Worm (Caenorhabditis elegans) whole organism, young adult: Measurements from ENCODE around the gene W03C9.6.
A peak's percentile ranks its signal among the peaks of the same experiment; 100 is the strongest.

ENCODE experiments used
- B0261.1 ChIP-seq: sonication (generic microtip); optimal IDR thresholded peaks from 2 replicates; lab custom pipeline; 2016; ENCODE audit warnings: mild to moderate bottlenecking, missing genetic modification characterization, moderate library complexity, missing compliant biosample characterization
- B0336.3 ChIP-seq: fragments of 200-800 bp; sonication (Bioruptor generic); IDR thresholded peaks from 2 replicates; pipeline ENCODE4 v1.3.6; 2022; ENCODE audit warnings: missing genetic modification characterization, missing compliant biosample characterization
- D2030.7 ChIP-seq: fragments of 200-800 bp; sonication (Bioruptor generic); IDR thresholded peaks from 2 replicates; pipeline ENCODE4 v1.3.6; 2022; ENCODE audit warnings: missing genetic modification reagents, missing genetic modification characterization, missing compliant biosample characterization
- F10E7.11 ChIP-seq: sonication (generic microtip); optimal IDR thresholded peaks from 2 replicates; lab custom pipeline; 2017; ENCODE audit warnings: mild to moderate bottlenecking, missing genetic modification characterization, moderate library complexity, missing compliant biosample characterization
- F23B12.7 ChIP-seq: sonication (generic microtip); optimal IDR thresholded peaks from 2 replicates; lab custom pipeline; 2017; ENCODE audit warnings: missing genetic modification characterization, mild to moderate bottlenecking, missing compliant biosample characterization, antibody characterized with exemption, moderate library complexity; ENCODE audit not compliant: insufficient read depth
- F39B2.1 ChIP-seq: fragments of 200-800 bp; sonication (Bioruptor generic); IDR thresholded peaks from 2 replicates; pipeline ENCODE4 v1.3.6; 2022; ENCODE audit warnings: missing genetic modification reagents, missing genetic modification characterization, missing compliant biosample characterization
- F49E8.2 ChIP-seq: sonication (generic microtip); optimal IDR thresholded peaks from 3 replicates; lab custom pipeline; 2017; ENCODE audit warnings: missing genetic modification characterization, mild to moderate bottlenecking, missing compliant biosample characterization, antibody characterized with exemption, moderate library complexity; ENCODE audit not compliant: insufficient read depth
- F52B5.7 ChIP-seq: sonication (generic microtip); optimal IDR thresholded peaks from 2 replicates; lab custom pipeline; 2016; ENCODE audit warnings: mild to moderate bottlenecking, missing genetic modification characterization, missing compliant biosample characterization
- F55B11.4 ChIP-seq: sonication (generic microtip); optimal IDR thresholded peaks from 2 replicates; lab custom pipeline; 2016; ENCODE audit warnings: missing compliant biosample characterization, missing genetic modification characterization, borderline replicate concordance; ENCODE audit not compliant: insufficient read depth
- F57C9.4 ChIP-seq: sonication (generic microtip); optimal IDR thresholded peaks from 2 replicates; lab custom pipeline; 2017; ENCODE audit warnings: mild to moderate bottlenecking, missing genetic modification characterization, missing compliant biosample characterization
- K11D2.4 ChIP-seq: fragments of 200-800 bp; sonication (Bioruptor generic); IDR thresholded peaks from 2 replicates; pipeline ENCODE4 v1.3.6; 2022; ENCODE audit warnings: missing genetic modification reagents, missing genetic modification characterization, missing compliant biosample characterization
- T26A5.8 ChIP-seq: sonication (generic microtip); optimal IDR thresholded peaks from 2 replicates; lab custom pipeline; 2016; ENCODE audit warnings: missing genetic modification characterization, missing compliant biosample characterization
- Y56A3A.18 ChIP-seq: fragments of 200-800 bp; sonication (Bioruptor generic); IDR thresholded peaks from 2 replicates; pipeline ENCODE4 v1.3.6; 2022; ENCODE audit warnings: missing genetic modification reagents, missing genetic modification characterization, missing compliant biosample characterization
- Y95B8A.8 ChIP-seq: fragments of 200-800 bp; sonication (Bioruptor generic); IDR thresholded peaks from 2 replicates; pipeline ENCODE4 v1.3.6; 2022; ENCODE audit warnings: missing genetic modification reagents, missing genetic modification characterization, missing compliant biosample characterization
- aptf-2 ChIP-seq: fragments of 200-800 bp; sonication (Bioruptor generic); conservative IDR thresholded peaks from 2 replicates; pipeline ENCODE4 v1.3.6; 2022; ENCODE audit warnings: missing genetic modification reagents, missing genetic modification characterization, missing compliant biosample characterization
- atf-7 ChIP-seq: sonication (generic microtip); optimal IDR thresholded peaks from 2 replicates; lab custom pipeline; 2017; ENCODE audit warnings: mild to moderate bottlenecking, missing genetic modification characterization, missing compliant biosample characterization
- attf-3 ChIP-seq: fragments of 200-800 bp; sonication (Bioruptor generic); conservative IDR thresholded peaks from 2 replicates; pipeline ENCODE4 v1.3.6; 2022; ENCODE audit warnings: missing genetic modification reagents, missing genetic modification characterization, missing compliant biosample characterization
- attf-6 ChIP-seq: fragments of 200-800 bp; sonication (Bioruptor generic); IDR thresholded peaks from 2 replicates; pipeline ENCODE4 v1.3.6; 2022; ENCODE audit warnings: missing genetic modification reagents, missing genetic modification characterization, missing compliant biosample characterization
- cebp-2 ChIP-seq: fragments of 200-800 bp; sonication (Bioruptor generic); IDR thresholded peaks from 2 replicates; pipeline ENCODE4 v1.3.6; 2022; ENCODE audit warnings: missing genetic modification characterization, missing compliant biosample characterization
- ceh-100 ChIP-seq: fragments of 200-800 bp; sonication (Bioruptor generic); IDR thresholded peaks from 2 replicates; pipeline ENCODE4 v1.3.6; 2022; ENCODE audit warnings: missing genetic modification reagents, missing genetic modification characterization, missing compliant biosample characterization
- dpff-1 ChIP-seq: sonication (generic microtip); optimal IDR thresholded peaks from 2 replicates; lab custom pipeline; 2017; ENCODE audit warnings: mild to moderate bottlenecking, missing genetic modification characterization, missing compliant biosample characterization
- egl-18 ChIP-seq: fragments of 200-800 bp; sonication (Bioruptor generic); IDR thresholded peaks from 2 replicates; pipeline ENCODE4 v1.3.6; 2022; ENCODE audit warnings: missing genetic modification reagents, missing genetic modification characterization, missing compliant biosample characterization
- egl-44 ChIP-seq: fragments of 200-800 bp; sonication (Bioruptor generic); IDR thresholded peaks from 2 replicates; pipeline ENCODE4 v1.3.6; 2022; ENCODE audit warnings: missing genetic modification reagents, missing genetic modification characterization, missing compliant biosample characterization
- him-1 ChIP-seq: sonication (generic microtip); optimal IDR thresholded peaks from 2 replicates; lab custom pipeline; 2016; ENCODE audit warnings: missing genotype, missing genetic modification reagents, missing genetic modification characterization, missing compliant biosample characterization
- hrde-1 ChIP-seq: sonication (generic microtip); optimal IDR thresholded peaks from 2 replicates; lab custom pipeline; 2016; ENCODE audit warnings: missing genetic modification characterization, mild to moderate bottlenecking, missing compliant biosample characterization, moderate library complexity, missing genotype, missing genetic modification reagents, borderline replicate concordance
- lag-1 ChIP-seq: fragments of 200-800 bp; sonication (Bioruptor generic); IDR thresholded peaks from 2 replicates; pipeline ENCODE4 v1.3.6; 2022; ENCODE audit warnings: missing genetic modification reagents, missing genetic modification characterization, missing compliant biosample characterization
- let-607 ChIP-seq, 2 experiments: fragments of 200-800 bp in 1 of 2; sonication (Bioruptor generic) in 1 of 2; sonication (generic microtip) in 1 of 2; optimal IDR thresholded peaks; 2 replicates each; lab custom pipeline; 2016 to 2018; ENCODE audit warnings: mild to moderate bottlenecking in 2 of 2, missing compliant biosample characterization in 2 of 2, missing genetic modification characterization in 2 of 2, moderate library complexity in 2 of 2, missing genotype in 1 of 2
- lin-26 ChIP-seq: fragments of 200-800 bp; sonication (Bioruptor generic); IDR thresholded peaks from 2 replicates; pipeline ENCODE4 v1.3.6; 2022; ENCODE audit warnings: missing genetic modification reagents, missing genetic modification characterization, missing compliant biosample characterization
- lin-40 ChIP-seq: sonication (generic microtip); optimal IDR thresholded peaks from 2 replicates; lab custom pipeline; 2016; ENCODE audit warnings: missing genetic modification characterization, mild to moderate bottlenecking, missing compliant biosample characterization, missing genotype, missing genetic modification reagents
- lin-54 ChIP-seq: fragments of 200-800 bp; sonication (Bioruptor generic); optimal IDR thresholded peaks from 2 replicates; lab custom pipeline; 2018; ENCODE audit warnings: mild to moderate bottlenecking, missing genetic modification characterization, missing compliant biosample characterization
- nhr-80 ChIP-seq: sonication (generic microtip); optimal IDR thresholded peaks from 2 replicates; lab custom pipeline; 2016; ENCODE audit warnings: missing genetic modification characterization, missing compliant biosample characterization
- pbrm-1 ChIP-seq: fragments of 200-800 bp; sonication (Bioruptor generic); IDR thresholded peaks from 2 replicates; pipeline ENCODE4 v1.3.6; 2022; ENCODE audit warnings: missing genetic modification reagents, missing genetic modification characterization, missing compliant biosample characterization
- repo-1 ChIP-seq: sonication (generic microtip); optimal IDR thresholded peaks from 2 replicates; lab custom pipeline; 2017; ENCODE audit warnings: mild to moderate bottlenecking, missing genetic modification characterization, missing compliant biosample characterization
- rpc-1 ChIP-seq, 2 experiments: fragments of 150-350 bp in 1 of 2; sonication (generic microtip) in 1 of 2; optimal IDR thresholded peaks; 2 replicates each; lab custom pipeline; 2014 to 2018; ENCODE audit warnings: missing biosample characterization in 1 of 2, missing genetic modification characterization in 1 of 2, missing genetic modification reagents in 1 of 2, missing genotype in 1 of 2
- sdz-38 ChIP-seq: sonication (generic microtip); optimal IDR thresholded peaks from 2 replicates; lab custom pipeline; 2016; ENCODE audit warnings: missing genotype, missing genetic modification characterization, missing compliant biosample characterization
- somi-1 ChIP-seq: fragments of 200-800 bp; sonication (Bioruptor generic); optimal IDR thresholded peaks from 2 replicates; lab custom pipeline; 2018; ENCODE audit warnings: mild to moderate bottlenecking, missing genetic modification characterization, missing compliant biosample characterization
- tbp1 ChIP-seq: fragments of 200-800 bp; sonication (Bioruptor generic); optimal IDR thresholded peaks from 2 replicates; lab custom pipeline; 2018; ENCODE audit warnings: mild to moderate bottlenecking, missing genetic modification characterization, missing compliant biosample characterization
- tbx-9 ChIP-seq: sonication (generic microtip); optimal IDR thresholded peaks from 2 replicates; lab custom pipeline; 2016; ENCODE audit warnings: borderline replicate concordance, missing genetic modification characterization, inconsistent platforms, missing compliant biosample characterization
- tlf-1 ChIP-seq: fragments of 200-800 bp; sonication (Bioruptor generic); optimal IDR thresholded peaks from 2 replicates; lab custom pipeline; 2018; ENCODE audit warnings: mild to moderate bottlenecking, missing genetic modification characterization, missing compliant biosample characterization
- unc-130 ChIP-seq: sonication (generic microtip); optimal IDR thresholded peaks from 2 replicates; lab custom pipeline; 2016; ENCODE audit warnings: missing genetic modification reagents, missing genetic modification characterization, missing compliant biosample characterization
- unc-62 ChIP-seq: fragments of 150-350 bp; optimal IDR thresholded peaks from 2 replicates; lab custom pipeline; 2014; ENCODE audit warnings: missing biosample characterization, missing genetic modification reagents, missing genetic modification characterization
- ztf-22 ChIP-seq: fragments of 200-800 bp; sonication (Bioruptor generic); optimal IDR thresholded peaks from 2 replicates; lab custom pipeline; 2018; ENCODE audit warnings: mild to moderate bottlenecking, missing genetic modification characterization, moderate library complexity, missing compliant biosample characterization
- ztf-3 ChIP-seq: fragments of 200-800 bp; sonication (Bioruptor generic); optimal IDR thresholded peaks from 2 replicates; lab custom pipeline; 2018; ENCODE audit warnings: mild to moderate bottlenecking, missing genetic modification characterization, missing compliant biosample characterization

Gene W03C9.6

DNA sequence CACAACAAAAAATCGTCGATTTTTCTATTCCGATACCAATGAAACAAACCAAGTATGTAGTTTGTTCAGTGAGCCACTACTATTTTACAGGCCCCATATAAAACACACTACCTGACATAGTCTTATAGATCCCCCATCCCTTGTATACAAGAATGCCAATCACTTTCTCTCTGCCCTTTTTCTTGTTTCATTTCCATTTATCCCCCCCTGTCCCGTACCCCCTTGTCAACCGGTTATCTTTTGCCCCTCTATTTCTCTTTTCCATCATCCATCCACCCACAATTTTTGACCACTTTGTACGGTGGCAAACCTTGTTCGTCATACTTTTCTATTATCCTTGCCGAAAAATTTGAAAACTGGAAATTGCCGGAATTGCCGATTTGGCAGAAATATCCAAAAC, 1.3 kb upstream of the W03C9.6 start:
- TF ChIP-seq cebp-2 (GFP tag; lab: Robert Waterston, UW) (no peak), lag-1 (no peak), tlf-1 (no peak), egl-18 (GFP tag; lab: Robert Waterston, UW) (no peak), aptf-2 (no peak), B0336.3 (GFP tag; lab: Robert Waterston, UW) (no peak), F57C9.4 (tag; lab: Kevin White, UChicago) (no peak), F52B5.7 (tag; lab: Kevin White, UChicago) (no peak), egl-44 (no peak), lin-26 (GFP tag; lab: Robert Waterston, UW) (no peak), ztf-3 (GFP tag; lab: Kevin White, UChicago) (no peak), sdz-38 (no peak), somi-1 (GFP tag; lab: Kevin White, UChicago) (no peak), F49E8.2 (tag; lab: Kevin White, UChicago) (no peak), nhr-80 (tag; lab: Kevin White, UChicago) (no peak), F10E7.11 (tag; lab: Kevin White, UChicago) (no peak), atf-7 (tag; lab: Kevin White, UChicago) (no peak), unc-62 (GFP tag; lab: Kevin White, UChicago) (no peak)

DNA sequence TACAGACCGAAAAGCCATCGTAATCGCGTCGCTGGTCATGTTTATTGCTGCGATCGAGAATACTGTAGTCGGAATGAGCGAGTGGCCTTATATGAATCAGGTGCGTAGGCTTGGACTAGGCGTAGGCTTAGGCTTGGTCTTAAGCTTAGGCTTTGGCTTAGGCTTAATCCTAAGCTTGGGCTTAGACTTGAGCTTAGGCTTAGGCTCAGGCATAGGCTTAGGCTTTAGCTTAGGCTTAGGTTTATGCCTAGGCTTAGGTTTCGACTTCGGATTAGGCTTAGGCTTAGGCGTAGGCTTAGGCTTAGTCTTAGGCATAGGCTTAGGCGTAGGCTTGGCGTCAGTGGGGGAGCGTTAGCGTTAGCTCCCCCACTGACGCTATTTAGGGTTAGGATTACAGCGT, 503 bp downstream of the W03C9.6 start:
- TF ChIP-seq atf-7 (tag; lab: Kevin White, UChicago) (no peak), nhr-80 (tag; lab: Kevin White, UChicago) (no peak), unc-130 (GFP tag; lab: Kevin White, UChicago) (no peak), hrde-1 (tag; lab: Kevin White, UChicago) (no peak), F23B12.7 (tag; lab: Kevin White, UChicago) (no peak), ztf-22 (GFP tag; lab: Kevin White, UChicago) (no peak), ceh-100 (no peak), lin-54 (GFP tag; lab: Kevin White, UChicago) (no peak), attf-6 (no peak), F10E7.11 (tag; lab: Kevin White, UChicago) (no peak)

DNA sequence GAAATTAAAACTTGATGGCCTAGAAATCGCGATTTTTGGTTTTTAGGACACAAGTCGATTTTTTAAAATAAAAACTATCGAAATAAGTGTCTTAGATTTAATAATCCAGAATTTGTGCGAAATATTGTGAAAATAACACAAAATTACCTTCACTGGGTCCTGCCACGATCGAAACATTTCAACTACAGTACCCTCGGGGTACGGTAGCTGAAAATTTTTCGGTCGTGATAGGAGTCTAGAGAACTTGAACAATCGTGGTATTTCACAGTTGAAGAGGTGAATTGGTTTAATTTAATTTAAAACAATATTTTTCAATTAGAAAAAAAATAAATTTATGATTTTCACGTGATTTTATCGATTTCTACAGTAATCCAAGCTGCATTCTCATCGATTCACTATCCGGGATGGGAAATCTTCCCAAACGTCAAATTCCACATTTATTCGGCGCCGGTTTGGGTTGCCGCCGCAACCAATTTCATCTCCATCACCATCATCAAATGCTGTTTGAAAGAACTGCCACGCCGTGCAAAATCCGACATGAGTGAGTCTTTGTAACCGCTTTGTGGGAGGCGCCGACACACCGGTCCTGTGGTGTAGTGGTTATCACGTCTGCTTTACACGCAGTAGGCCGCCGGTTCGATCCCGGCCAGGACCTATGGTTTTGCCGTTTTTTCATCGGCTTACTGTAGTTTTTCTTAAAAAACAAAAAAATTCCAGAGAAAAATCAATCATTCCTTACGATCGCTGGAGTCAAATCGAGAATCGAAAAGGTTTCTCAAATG, 4.7 kb downstream of the W03C9.6 start:
- TF ChIP-seq lag-1 (no peak), repo-1 (tag; lab: Kevin White, UChicago) (no peak), B0261.1 (tag; lab: Kevin White, UChicago) (peak; percentile 81), sdz-38 (no peak), ztf-22 (GFP tag; lab: Kevin White, UChicago) (no peak), D2030.7 (GFP tag; lab: Robert Waterston, UW) (peak; percentile 63; the same call in 1 of the 2 replicates), him-1 (tag; lab: Kevin White, UChicago) (peak; percentile 53), pbrm-1 (GFP tag; lab: Robert Waterston, UW) (peak; percentile 42; the same call in 1 of the 2 replicates), T26A5.8 (no peak), lin-40 (tag; lab: Kevin White, UChicago) (peak; percentile 48), F55B11.4 (tag; lab: Kevin White, UChicago) (no peak), attf-3 (GFP tag; lab: Robert Waterston, UW) (0 out of 2 replicates have a peak, but pooled peaks have one; percentile 40), tbp1 (GFP tag; lab: Kevin White, UChicago) (peak; percentile 89), K11D2.4 (GFP tag; lab: Robert Waterston, UW) (no peak), aptf-2 (no peak), Y56A3A.18 (GFP tag; lab: Robert Waterston, UW) (no peak), dpff-1 (tag; lab: Kevin White, UChicago) (no peak), F52B5.7 (tag; lab: Kevin White, UChicago) (no peak), let-607 (tag; optimal IDR thresholded peaks at IDR 0.05; lab: Kevin White, UChicago) (no peak), Y95B8A.8 (GFP tag; lab: Robert Waterston, UW) (no peak), rpc-1 (optimal IDR thresholded peaks at IDR 0.05; lab: Kevin White, UChicago) (peak; percentile 46), rpc-1 (tag; optimal IDR thresholded peaks at IDR 0.05; lab: Kevin White, UChicago) (peak; percentile 69), attf-6 (no peak), F39B2.1 (no peak), tbx-9 (tag; lab: Kevin White, UChicago) (no peak)
